Worm (Caenorhabditis elegans) whole organism, L4 larva: ENCODE results near the gene atgp-2.

Experiments used
- D1046.2 ChIP-seq: fragments of 200-800 bp; sonication (Bioruptor generic); IDR thresholded peaks from 2 replicates; pipeline ENCODE4 v1.3.6; 2022; ENCODE audit warnings: missing genetic modification characterization, missing compliant biosample characterization
- T26A8.4 ChIP-seq: fragments of 200-800 bp; sonication (Bioruptor generic); IDR thresholded peaks from 2 replicates; pipeline ENCODE4 v1.3.6; 2022; ENCODE audit warnings: missing genetic modification characterization, missing compliant biosample characterization
- Y105C5A.15 ChIP-seq: fragments of 200-800 bp; sonication (Bioruptor generic); IDR thresholded peaks from 2 replicates; pipeline ENCODE4 v1.3.6; 2022; ENCODE audit warnings: missing genetic modification characterization, missing compliant biosample characterization
- Y75B8A.6 ChIP-seq: fragments of 200-800 bp; sonication (Bioruptor generic); IDR thresholded peaks from 2 replicates; pipeline ENCODE4 v1.3.6; 2022; ENCODE audit warnings: missing genetic modification reagents, missing genetic modification characterization, missing compliant biosample characterization
- ZK546.5 ChIP-seq, 2 experiments: sonication (generic microtip); optimal IDR thresholded peaks; 2 replicates each; lab custom pipeline; 2017; ENCODE audit warnings: missing biosample characterization in 2 of 2, missing genetic modification characterization in 2 of 2
- aha-1 ChIP-seq: fragments of 150-350 bp; peaks from one replicate; lab custom pipeline; 2014; ENCODE audit warnings: missing biosample characterization, missing genetic modification characterization
- aly-2 ChIP-seq: sonication (generic microtip); optimal IDR thresholded peaks from 2 replicates; lab custom pipeline; 2018; ENCODE audit warnings: missing biosample characterization, missing genetic modification characterization
- ceh-32 ChIP-seq: sonication (generic microtip); optimal IDR thresholded peaks from 2 replicates; lab custom pipeline; 2016; ENCODE audit warnings: mild to moderate bottlenecking, missing genetic modification characterization, missing compliant biosample characterization; ENCODE audit not compliant: poor library complexity
- ceh-44 ChIP-seq: fragments of 200-800 bp; sonication (Bioruptor generic); IDR thresholded peaks from 2 replicates; pipeline ENCODE4 v1.3.6; 2022; ENCODE audit warnings: missing genetic modification reagents, missing genetic modification characterization, missing compliant biosample characterization
- ceh-82 ChIP-seq: sonication (generic microtip); optimal IDR thresholded peaks from 2 replicates; lab custom pipeline; 2017; ENCODE audit warnings: missing biosample characterization, missing genetic modification characterization
- ces-1 ChIP-seq: fragments of 150-350 bp; sonication (generic microtip); optimal IDR thresholded peaks from 4 replicates; lab custom pipeline; 2014; ENCODE audit warnings: missing biosample characterization, missing genetic modification reagents, missing genetic modification characterization
- daf-16 ChIP-seq, 3 experiments: sonication (generic microtip); optimal IDR thresholded peaks; 2 replicates each; lab custom pipeline; 2016 to 2017; ENCODE audit warnings: missing genetic modification characterization in 3 of 3, missing genetic modification reagents in 3 of 3, mild to moderate bottlenecking in 2 of 3, missing compliant biosample characterization in 2 of 3, missing biosample characterization in 1 of 3, moderate library complexity in 1 of 3
- dpl-1 ChIP-seq: fragments of 150-350 bp; optimal IDR thresholded peaks from 2 replicates; lab custom pipeline; 2014; ENCODE audit warnings: missing biosample characterization, missing genetic modification reagents, missing genetic modification characterization
- hif-1 ChIP-seq, 2 experiments: sonication (generic microtip); optimal IDR thresholded peaks; 2 replicates each; lab custom pipeline; 2016 to 2017; ENCODE audit warnings: missing compliant biosample characterization in 2 of 2, missing genetic modification characterization in 2 of 2, missing genetic modification reagents in 2 of 2, missing genotype in 2 of 2, mild to moderate bottlenecking in 1 of 2
- hlh-11 ChIP-seq: fragments of 200-800 bp; sonication (Bioruptor generic); optimal IDR thresholded peaks from 2 replicates; lab custom pipeline; 2018; ENCODE audit warnings: mild to moderate bottlenecking, missing genetic modification characterization, missing compliant biosample characterization
- jun-1 ChIP-seq: fragments of 150-350 bp; optimal IDR thresholded peaks from 2 replicates; lab custom pipeline; 2014; ENCODE audit warnings: missing biosample characterization, missing genetic modification reagents, missing genetic modification characterization
- lin-1 ChIP-seq: fragments of 200-800 bp; sonication (Bioruptor generic); IDR thresholded peaks from 2 replicates; pipeline ENCODE4 v1.3.6; 2022; ENCODE audit warnings: missing genetic modification reagents, missing genetic modification characterization, missing compliant biosample characterization
- lin-29 ChIP-seq: fragments of 200-800 bp; sonication (Bioruptor generic); IDR thresholded peaks from 2 replicates; pipeline ENCODE4 v1.3.6; 2022; ENCODE audit warnings: missing genetic modification reagents, missing genetic modification characterization, missing compliant biosample characterization
- lin-38 ChIP-seq: fragments of 200-800 bp; sonication (Bioruptor generic); IDR thresholded peaks from 2 replicates; pipeline ENCODE4 v1.3.6; 2022; ENCODE audit warnings: missing genetic modification reagents, missing genetic modification characterization, missing compliant biosample characterization
- lin-39 ChIP-seq: fragments of 150-350 bp; optimal IDR thresholded peaks from 2 replicates; lab custom pipeline; 2014; ENCODE audit warnings: missing biosample characterization, missing genetic modification reagents, missing genetic modification characterization
- mes-2 ChIP-seq: sonication (generic microtip); optimal IDR thresholded peaks from 2 replicates; lab custom pipeline; 2016; ENCODE audit warnings: missing genotype, mild to moderate bottlenecking, missing genetic modification characterization, missing compliant biosample characterization; ENCODE audit not compliant: poor library complexity, severe bottlenecking
- nhr-10 ChIP-seq: fragments of 150-350 bp; optimal IDR thresholded peaks from 2 replicates; lab custom pipeline; 2014; ENCODE audit warnings: missing biosample characterization, missing genetic modification characterization
- nhr-102 ChIP-seq: sonication (generic microtip); optimal IDR thresholded peaks from 2 replicates; lab custom pipeline; 2016; ENCODE audit warnings: mild to moderate bottlenecking, missing genetic modification characterization, moderate library complexity, missing compliant biosample characterization
- nhr-111 ChIP-seq: fragments of 200-800 bp; sonication (Bioruptor generic); optimal IDR thresholded peaks from 2 replicates; lab custom pipeline; 2018; ENCODE audit warnings: mild to moderate bottlenecking, missing genetic modification characterization, missing compliant biosample characterization
- nhr-237 ChIP-seq: sonication (generic microtip); optimal IDR thresholded peaks from 2 replicates; lab custom pipeline; 2017; ENCODE audit warnings: missing biosample characterization, missing genetic modification characterization
- nhr-25 ChIP-seq: sonication (generic microtip); optimal IDR thresholded peaks from 2 replicates; lab custom pipeline; 2017; ENCODE audit warnings: missing genetic modification characterization, mild to moderate bottlenecking, missing compliant biosample characterization, antibody characterized with exemption, moderate library complexity, borderline replicate concordance; ENCODE audit not compliant: insufficient read depth
- nhr-6 ChIP-seq: fragments of 150-350 bp; optimal IDR thresholded peaks from 2 replicates; lab custom pipeline; 2014; ENCODE audit warnings: missing biosample characterization, missing genetic modification characterization
- nhr-77 ChIP-seq: fragments of 150-350 bp; optimal IDR thresholded peaks from 2 replicates; lab custom pipeline; 2014; ENCODE audit warnings: missing biosample characterization, missing genetic modification characterization
- sdz-12 ChIP-seq: fragments of 200-800 bp; sonication (Bioruptor generic); optimal IDR thresholded peaks from 2 replicates; lab custom pipeline; 2018; ENCODE audit warnings: mild to moderate bottlenecking, missing genetic modification characterization, missing compliant biosample characterization
- unc-130 ChIP-seq: sonication (generic microtip); optimal IDR thresholded peaks from 2 replicates; lab custom pipeline; 2016; ENCODE audit warnings: missing genetic modification reagents, missing genetic modification characterization, missing compliant biosample characterization
- unc-62 ChIP-seq, 3 experiments: fragments of 150-350 bp in 1 of 3; sonication (generic microtip); optimal IDR thresholded peaks in 2 of 3; peaks in 1 of 3; 1 replicate in 1 of 3; 2 replicates in 2 of 3; lab custom pipeline; 2014 to 2017; ENCODE audit warnings: missing biosample characterization in 3 of 3, missing genetic modification characterization in 3 of 3, missing genetic modification reagents in 3 of 3, missing genotype in 1 of 3
- zag-1 ChIP-seq: fragments of 150-350 bp; optimal IDR thresholded peaks from 2 replicates; lab custom pipeline; 2014; ENCODE audit warnings: missing biosample characterization, missing genetic modification characterization
- zfp-2 ChIP-seq: sonication (generic microtip); optimal IDR thresholded peaks from 2 replicates; lab custom pipeline; 2016; ENCODE audit warnings: mild to moderate bottlenecking, missing genetic modification characterization, missing compliant biosample characterization
- zip-11 ChIP-seq: fragments of 200-800 bp; sonication (Bioruptor generic); IDR thresholded peaks from 2 replicates; pipeline ENCODE4 v1.3.6; 2022; ENCODE audit warnings: missing genetic modification characterization, missing compliant biosample characterization
- ztf-11 ChIP-seq: fragments of 150-350 bp; optimal IDR thresholded peaks from 2 replicates; lab custom pipeline; 2014; ENCODE audit warnings: missing biosample characterization, missing genetic modification characterization

atgp-2 gene

ce11 chrII:14627330-14627729 is 16.6 kb downstream of the atgp-2 start, which contains the start of gene tag-297:
Gene tag-297 (plus strand): TSS chrII:14627630.
- TF ChIP-seq unc-130 (GFP tag; lab: Kevin White, UChicago) (no peak), nhr-237 (no peak), nhr-102 (no peak), nhr-6 (tag; lab: Kevin White, UChicago) (no peak), zfp-2 (tag; lab: Kevin White, UChicago) (no peak), Y105C5A.15 (GFP tag; lab: Robert Waterston, UW) (no peak), ztf-11 (tag; lab: Kevin White, UChicago) (no peak), ceh-82 (no peak), lin-1 (GFP tag; lab: Robert Waterston, UW) (no peak), dpl-1 (GFP tag; lab: Kevin White, UChicago) (no peak), jun-1 (tag; lab: Kevin White, UChicago) (no peak), aly-2 (tag; lab: Kevin White, UChicago) (no peak), zag-1 (tag; lab: Kevin White, UChicago) (no peak), nhr-77 (tag; lab: Kevin White, UChicago) (no peak)

DNA sequence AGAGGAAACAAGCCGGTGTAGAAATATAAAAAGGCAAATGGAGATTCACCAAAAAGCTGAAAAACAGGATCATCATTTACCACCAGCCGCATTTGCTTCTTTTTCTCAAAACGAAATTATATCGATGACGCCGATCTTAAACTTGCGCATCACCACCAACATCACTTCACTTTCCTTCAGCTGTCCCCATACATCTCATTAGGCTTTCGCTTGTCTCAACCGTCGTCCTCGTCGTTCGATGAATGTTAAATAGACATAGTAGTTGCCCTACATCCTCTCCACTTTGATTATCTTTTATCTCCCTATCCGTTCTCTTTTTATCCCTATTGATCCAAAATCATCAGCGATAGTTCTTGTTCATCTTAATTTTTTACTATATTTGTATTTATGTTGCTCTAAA is 17.0 kb downstream of the atgp-2 start:
- TF ChIP-seq hlh-11 (tag; lab: Kevin White, UChicago), result peak; percentile 4
- no peak for TF ChIP-seq lin-29 (GFP tag; lab: Robert Waterston, UW)
- no peak for TF ChIP-seq sdz-12 (GFP tag; lab: Kevin White, UChicago)
- TF ChIP-seq T26A8.4 (GFP tag; lab: Robert Waterston, UW), result no peak
- TF ChIP-seq, all 104 proteins: peak for 1

- TF ChIP-seq ceh-32 (tag; lab: Kevin White, UChicago), result no peak
- TF ChIP-seq nhr-111 (GFP tag; lab: Kevin White, UChicago), result no peak
- TF ChIP-seq mes-2 (tag; lab: Kevin White, UChicago), result no peak
- no peak for TF ChIP-seq Y75B8A.6 (GFP tag; lab: Robert Waterston, UW)
- no peak for TF ChIP-seq hlh-11 (tag; lab: Kevin White, UChicago)
- no peak for TF ChIP-seq D1046.2
- TF ChIP-seq zip-11 (GFP tag; lab: Robert Waterston, UW), result no peak
- TF ChIP-seq lin-38 (GFP tag; lab: Robert Waterston, UW), result no peak
- no peak for TF ChIP-seq Y105C5A.15 (GFP tag; lab: Robert Waterston, UW)
- TF ChIP-seq zfp-2 (tag; lab: Kevin White, UChicago), result no peak
- TF ChIP-seq hif-1 (tag; optimal IDR thresholded peaks at IDR 0.05; lab: Kevin White, UChicago), result no peak
- no peak for TF ChIP-seq daf-16 (GFP tag; optimal IDR thresholded peaks at IDR 0.05; lab: Kevin White, UChicago)
- no peak for TF ChIP-seq daf-16 (tag; optimal IDR thresholded peaks at IDR 0.05; lab: Kevin White, UChicago)
- no peak for TF ChIP-seq ZK546.5 (tag; optimal IDR thresholded peaks at IDR 0.05; lab: Kevin White, UChicago)
- TF ChIP-seq lin-39 (tag; lab: Kevin White, UChicago), result no peak
- no peak for TF ChIP-seq ceh-82
- no peak for TF ChIP-seq ceh-44 (GFP tag; lab: Robert Waterston, UW)
Observed at ce11 chrII:14622758-14623157, 21.1 kb downstream of the atgp-2 start, which contains the start of gene mltn-10. Gene mltn-10 (plus strand): TSS chrII:14623058.

DNA sequence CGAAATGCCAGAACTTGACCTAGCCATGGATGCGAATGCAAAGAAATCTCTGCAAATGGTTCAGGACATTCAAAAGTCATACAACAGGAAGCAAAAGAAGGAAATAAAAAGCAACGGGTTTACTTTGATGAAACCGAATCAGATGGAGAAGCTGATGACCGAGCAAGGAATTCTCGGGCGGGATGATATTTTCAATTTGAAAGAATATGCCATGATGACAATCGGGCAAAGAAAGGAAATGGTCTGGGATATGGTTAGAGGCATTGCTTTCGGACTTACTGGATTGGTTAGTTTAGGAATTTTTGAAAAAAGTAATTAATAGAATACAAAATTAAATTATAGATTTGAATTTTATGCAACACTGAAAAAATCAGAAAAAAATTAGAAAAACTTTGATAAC is 23.2 kb downstream of the atgp-2 start:
- TF ChIP-seq aha-1 (tag; lab: Kevin White, UChicago) (peak; percentile 94), ces-1 (no peak), nhr-25 (tag; lab: Kevin White, UChicago) (no peak)

DNA sequence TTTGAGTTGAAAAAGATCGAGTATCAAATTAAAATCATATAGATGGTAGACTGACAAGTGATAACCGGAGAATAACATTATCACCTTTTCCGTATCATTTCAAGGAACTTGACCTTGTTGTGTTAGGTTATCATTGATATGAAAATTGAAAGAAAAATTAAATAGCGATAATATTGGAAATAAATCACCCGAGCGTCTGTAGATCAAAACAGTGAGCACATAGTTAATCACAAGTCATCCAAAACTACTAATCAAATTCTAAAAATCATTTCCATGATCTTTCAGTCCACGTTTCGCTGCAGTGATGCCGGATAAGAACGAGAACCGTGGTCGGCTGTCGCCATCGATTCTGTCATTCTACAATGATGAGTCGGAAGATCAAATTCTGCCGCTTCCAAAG is 24.1 kb downstream of the atgp-2 start:
- TF ChIP-seq nhr-10 (tag; lab: Kevin White, UChicago), result no peak
- peak; percentile 10 for TF ChIP-seq hlh-11 (tag; lab: Kevin White, UChicago)
- TF ChIP-seq unc-62 (GFP tag; optimal IDR thresholded peaks at IDR 0.05 in 1 of 2; lab: Kevin White, UChicago), result peak in 1 of 2 experiments; percentile 4
- TF ChIP-seq unc-62 (tag; optimal IDR thresholded peaks at IDR 0.05; lab: Kevin White, UChicago), result no peak
